Fruit fly (Drosophila melanogaster) whole organism, embryonic: ENCODE data around the gene St2.

ENCODE experiments used
- Adf1 ChIP-seq: fragments of 200-800 bp; sonication (Bioruptor generic); IDR thresholded peaks from 2 replicates; pipeline ENCODE4 v1.3.6; 2022; ENCODE audit warnings: missing biosample characterization, missing genetic modification characterization
- CG11085 ChIP-seq: fragments of 200-800 bp; sonication (Bioruptor generic); IDR thresholded peaks from 2 replicates; pipeline ENCODE4 v1.3.6; 2022; ENCODE audit warnings: missing biosample characterization, missing genetic modification characterization
- CG11093 ChIP-seq: fragments of 200-800 bp; sonication (Bioruptor generic); IDR thresholded peaks from 3 replicates; pipeline ENCODE4 v1.3.6; 2022; ENCODE audit warnings: missing biosample characterization, missing genetic modification characterization
- CG11456 ChIP-seq: fragments of 200-800 bp; sonication (Bioruptor generic); IDR thresholded peaks from 3 replicates; pipeline ENCODE4 v1.3.6; 2022; ENCODE audit warnings: missing biosample characterization, missing genetic modification characterization
- CG17361 ChIP-seq: fragments of 200-800 bp; sonication (Bioruptor generic); IDR thresholded peaks from 3 replicates; pipeline ENCODE4 v1.3.6; 2022; ENCODE audit warnings: missing biosample characterization, missing genetic modification characterization
- CG18011 ChIP-seq: fragments of 200-800 bp; sonication (Bioruptor generic); optimal IDR thresholded peaks from 2 replicates; lab custom pipeline; 2017; ENCODE audit warnings: missing biosample characterization, missing genetic modification characterization, mild to moderate bottlenecking, moderate library complexity, missing genotype
- CG18764 ChIP-seq: fragments of 200-800 bp; sonication (Bioruptor generic); optimal IDR thresholded peaks from 3 replicates; lab custom pipeline; 2016; ENCODE audit warnings: missing biosample characterization, missing genetic modification characterization
- CG30403 ChIP-seq: fragments of 200-800 bp; sonication (Bioruptor generic); optimal IDR thresholded peaks from 3 replicates; lab custom pipeline; 2016; ENCODE audit warnings: missing biosample characterization, missing genetic modification characterization
- CG31388 ChIP-seq: fragments of 200-800 bp; sonication (Bioruptor generic); optimal IDR thresholded peaks from 2 replicates; lab custom pipeline; 2016; ENCODE audit warnings: missing biosample characterization, missing genetic modification characterization
- CG3281 ChIP-seq: fragments of 200-800 bp; sonication (Bioruptor generic); optimal IDR thresholded peaks from 3 replicates; lab custom pipeline; 2017; ENCODE audit warnings: missing biosample characterization, mild to moderate bottlenecking, missing genetic modification characterization
- CG33213 ChIP-seq: fragments of 200-800 bp; sonication (Bioruptor generic); optimal IDR thresholded peaks from 3 replicates; lab custom pipeline; 2016; ENCODE audit warnings: missing biosample characterization, missing genetic modification characterization
- CG34422 ChIP-seq: fragments of 200-800 bp; sonication (Bioruptor generic); IDR thresholded peaks from 3 replicates; pipeline ENCODE4 v1.3.6; 2022; ENCODE audit warnings: missing biosample characterization, missing genetic modification characterization
- CG4282 ChIP-seq: fragments of 200-800 bp; sonication (Bioruptor generic); optimal IDR thresholded peaks from 2 replicates; lab custom pipeline; 2016; ENCODE audit warnings: missing biosample characterization, missing genetic modification characterization
- CG5180 ChIP-seq: fragments of 200-800 bp; sonication (Bioruptor generic); optimal IDR thresholded peaks from 3 replicates; lab custom pipeline; 2017; ENCODE audit warnings: missing biosample characterization, missing genetic modification characterization, mild to moderate bottlenecking, moderate library complexity, missing genetic modification reagents
- CG8924 ChIP-seq: fragments of 200-800 bp; optimal IDR thresholded peaks from 3 replicates; lab custom pipeline; 2019; ENCODE audit warnings: missing biosample characterization, mild to moderate bottlenecking, missing genetic modification characterization, moderate library complexity
- Dad ChIP-seq: fragments of 200-800 bp; sonication (Bioruptor generic); optimal IDR thresholded peaks from 3 replicates; lab custom pipeline; 2016; ENCODE audit warnings: missing biosample characterization, missing genetic modification characterization
- Dp ChIP-seq: fragments of 200-800 bp; sonication (Bioruptor generic); optimal IDR thresholded peaks from 2 replicates; lab custom pipeline; 2018; ENCODE audit warnings: missing biosample characterization, mild to moderate bottlenecking, missing genetic modification characterization, moderate library complexity
- Ets65A ChIP-seq: fragments of 200-800 bp; sonication (Bioruptor generic); peaks from one replicate; lab custom pipeline; 2016; ENCODE audit warnings: missing biosample characterization, missing genetic modification characterization
- Ets97D ChIP-seq: fragments of 200-800 bp; sonication (Bioruptor generic); optimal IDR thresholded peaks from 3 replicates; lab custom pipeline; 2016; ENCODE audit warnings: missing biosample characterization, missing genetic modification characterization
- Hey ChIP-seq: fragments of 200-800 bp; sonication (Bioruptor generic); optimal IDR thresholded peaks from 3 replicates; lab custom pipeline; 2018; ENCODE audit warnings: missing biosample characterization, mild to moderate bottlenecking, missing genetic modification characterization
- Nf-YB ChIP-seq: fragments of 200-800 bp; sonication (Bioruptor generic); optimal IDR thresholded peaks from 3 replicates; lab custom pipeline; 2019; ENCODE audit warnings: missing biosample characterization, mild to moderate bottlenecking, missing genetic modification characterization, moderate library complexity
- Oli ChIP-seq: fragments of 200-800 bp; sonication (Bioruptor generic); optimal IDR thresholded peaks from 2 replicates; lab custom pipeline; 2018; ENCODE audit warnings: missing biosample characterization, mild to moderate bottlenecking, missing genetic modification characterization, moderate library complexity
- Pdp1 ChIP-seq, 2 experiments: fragments of 200-800 bp; sonication (Bioruptor generic); optimal IDR thresholded peaks; 3 replicates each; lab custom pipeline; 2016; ENCODE audit warnings: missing biosample characterization in 2 of 2, missing genetic modification characterization in 2 of 2, mild to moderate bottlenecking in 1 of 2, moderate library complexity in 1 of 2
- Poxn ChIP-seq: fragments of 200-800 bp; sonication (Bioruptor generic); IDR thresholded peaks from 2 replicates; pipeline ENCODE4 v1.3.6; 2022; ENCODE audit warnings: missing biosample characterization, missing genetic modification characterization
- Sox102F ChIP-seq: fragments of 200-800 bp; sonication (Bioruptor generic); optimal IDR thresholded peaks from 2 replicates; lab custom pipeline; 2018; ENCODE audit warnings: missing biosample characterization, mild to moderate bottlenecking, missing genetic modification characterization, moderate library complexity
- Sry-δ ChIP-seq: fragments of 200-800 bp; sonication (Bioruptor generic); optimal IDR thresholded peaks from 2 replicates; lab custom pipeline; 2016; ENCODE audit warnings: missing biosample characterization, missing genetic modification characterization
- TFAM ChIP-seq: fragments of 200-800 bp; sonication (Bioruptor generic); optimal IDR thresholded peaks from 2 replicates; lab custom pipeline; 2017; ENCODE audit warnings: missing biosample characterization, missing genetic modification characterization, inconsistent platforms
- Trl ChIP-seq, 3 experiments: fragments of >200 bp in 2 of 3; fragments of 200-800 bp in 1 of 3; sonication (Bioruptor generic) in 1 of 3; optimal IDR thresholded peaks; 2 replicates in 1 of 3; 3 replicates in 2 of 3; lab custom pipeline; 2016 to 2017; ENCODE audit warnings: missing biosample characterization in 1 of 3, missing genetic modification characterization in 1 of 3
- abd-A ChIP-seq: fragments of 200-800 bp; sonication (Bioruptor generic); optimal IDR thresholded peaks from 3 replicates; lab custom pipeline; 2019; ENCODE audit warnings: missing biosample characterization, mild to moderate bottlenecking, missing genetic modification characterization, moderate library complexity
- ara ChIP-seq: fragments of 200-800 bp; sonication (Bioruptor generic); IDR thresholded peaks from 2 replicates; pipeline ENCODE4 v1.3.6; 2022; ENCODE audit warnings: missing biosample characterization, missing genetic modification characterization
- bab2 ChIP-seq: fragments of 200-800 bp; sonication (Bioruptor generic); optimal IDR thresholded peaks from 2 replicates; lab custom pipeline; 2016; ENCODE audit warnings: missing biosample characterization, missing genetic modification characterization
- bowl ChIP-seq: fragments of 200-800 bp; sonication (Bioruptor generic); IDR thresholded peaks from 2 replicates; pipeline ENCODE4 v1.3.6; 2022; ENCODE audit warnings: missing biosample characterization, missing genetic modification characterization
- croc ChIP-seq: fragments of 200-800 bp; sonication (Bioruptor generic); conservative IDR thresholded peaks from 3 replicates; pipeline ENCODE4 v1.3.6; 2022; ENCODE audit warnings: missing biosample characterization, missing genetic modification characterization
- disco-r ChIP-seq: fragments of 200-800 bp; sonication (Bioruptor generic); optimal IDR thresholded peaks from 2 replicates; lab custom pipeline; 2016; ENCODE audit warnings: missing biosample characterization, missing genetic modification characterization
- fru ChIP-seq: fragments of >200 bp; optimal IDR thresholded peaks from 2 replicates; lab custom pipeline; 2017
- gce ChIP-seq: fragments of 200-800 bp; sonication (Bioruptor generic); IDR thresholded peaks from 3 replicates; pipeline ENCODE4 v1.3.6; 2022; ENCODE audit warnings: missing biosample characterization, missing genetic modification characterization
- grau ChIP-seq: fragments of 200-800 bp; optimal IDR thresholded peaks from 3 replicates; lab custom pipeline; 2019; ENCODE audit warnings: missing biosample characterization, mild to moderate bottlenecking, missing genetic modification characterization, moderate library complexity
- gro ChIP-seq: fragments of 200-800 bp; sonication (Bioruptor generic); optimal IDR thresholded peaks from 2 replicates; lab custom pipeline; 2016; ENCODE audit warnings: missing biosample characterization, missing genetic modification characterization
- kah ChIP-seq: fragments of 200-800 bp; sonication (Bioruptor generic); optimal IDR thresholded peaks from 2 replicates; lab custom pipeline; 2018; ENCODE audit warnings: missing biosample characterization, mild to moderate bottlenecking, missing genetic modification characterization
- lmd ChIP-seq: fragments of 200-800 bp; sonication (Bioruptor generic); IDR thresholded peaks from 2 replicates; pipeline ENCODE4 v1.3.6; 2022; ENCODE audit warnings: missing biosample characterization, missing genetic modification characterization
- lola ChIP-seq, 3 experiments: fragments of >200 bp in 2 of 3; fragments of 200-800 bp in 1 of 3; sonication (Bioruptor generic) in 1 of 3; optimal IDR thresholded peaks; 2 replicates each; lab custom pipeline; 2017 to 2019; ENCODE audit warnings: missing biosample characterization in 3 of 3, missing genetic modification characterization in 3 of 3, mild to moderate bottlenecking in 1 of 3, moderate library complexity in 1 of 3
- mirr ChIP-seq: fragments of 200-800 bp; sonication (Bioruptor generic); optimal IDR thresholded peaks from 3 replicates; lab custom pipeline; 2018; ENCODE audit warnings: missing biosample characterization, mild to moderate bottlenecking, missing genetic modification characterization
- pita ChIP-seq: fragments of 200-800 bp; sonication (Bioruptor generic); optimal IDR thresholded peaks from 2 replicates; lab custom pipeline; 2017; ENCODE audit warnings: missing biosample characterization, mild to moderate bottlenecking, missing genetic modification characterization
- prd ChIP-seq, 3 experiments: fragments of >200 bp in 2 of 3; fragments of 200-800 bp in 1 of 3; sonication (Bioruptor generic) in 1 of 3; optimal IDR thresholded peaks in 2 of 3; IDR thresholded peaks in 1 of 3; 2 replicates in 2 of 3; 3 replicates in 1 of 3; pipeline versions ENCODE4 v1.3.6 to Lab custom; 2017 to 2022; ENCODE audit warnings: missing biosample characterization in 1 of 3, missing genetic modification characterization in 1 of 3
- psq ChIP-seq: fragments of 200-800 bp; sonication (Bioruptor generic); optimal IDR thresholded peaks from 2 replicates; lab custom pipeline; 2017; ENCODE audit warnings: missing biosample characterization, missing genetic modification characterization
- slou ChIP-seq: fragments of 200-800 bp; sonication (Bioruptor generic); optimal IDR thresholded peaks from 3 replicates; lab custom pipeline; 2016; ENCODE audit warnings: missing biosample characterization, missing genetic modification characterization
- so ChIP-seq: fragments of 200-800 bp; sonication (Bioruptor generic); IDR thresholded peaks from 3 replicates; pipeline ENCODE4 v1.3.6; 2022; ENCODE audit warnings: missing biosample characterization, missing genetic modification characterization
- unpg ChIP-seq: fragments of 200-800 bp; sonication (Bioruptor generic); optimal IDR thresholded peaks from 3 replicates; lab custom pipeline; 2018; ENCODE audit warnings: missing biosample characterization, mild to moderate bottlenecking, missing genetic modification characterization, moderate library complexity
- wdn ChIP-seq: fragments of 200-800 bp; sonication (Bioruptor generic); IDR thresholded peaks from 2 replicates; pipeline ENCODE4 v1.3.6; 2022; ENCODE audit warnings: missing biosample characterization, missing genetic modification characterization

Gene St2

dm6 chr3R:9246879-9247621, 4.6 kb upstream of the St2 start (continued):
- TF ChIP-seq mirr (GFP tag; lab: Kevin White, UChicago) (no peak), Dp (no peak), Nf-YB (GFP tag; lab: Kevin White, UChicago) (peak; percentile 50), ara (GFP tag; lab: Robert Waterston, UW) (peak; percentile 65), psq (GFP tag; lab: Kevin White, UChicago) (peak; percentile 45), pita (GFP tag; lab: Kevin White, UChicago) (no peak), bab2 (peak; percentile 38), CG33213 (GFP tag; lab: Kevin White, UChicago) (no peak), Trl (optimal IDR thresholded peaks at IDR 0.05; lab: Kevin White, UChicago) (peak; percentile 22 to 64), Trl (GFP tag; optimal IDR thresholded peaks at IDR 0.05; lab: Kevin White, UChicago) (peak; percentile 43), gro (GFP tag; lab: Kevin White, UChicago) (no peak), prd (optimal IDR thresholded peaks at IDR 0.05; lab: Kevin White, UChicago) (no peak), prd (GFP tag; IDR thresholded peaks at IDR 0.05; lab: Robert Waterston, UW) (peak; percentile 73), CG5180 (GFP tag; lab: Kevin White, UChicago) (peak; percentile 96), wdn (GFP tag; lab: Robert Waterston, UW) (no peak), slou (no peak), CG11093 (GFP tag; lab: Robert Waterston, UW) (peak; percentile 45; the same call in 1 of the 3 replicates), Pdp1 (GFP tag; optimal IDR thresholded peaks at IDR 0.05; lab: Kevin White, UChicago) (peak; percentile 54 to 56), Ets97D (GFP tag; lab: Kevin White, UChicago) (no peak), CG3281 (GFP tag; lab: Kevin White, UChicago) (no peak), abd-A (tag; lab: Kevin White, UChicago) (no peak), gce (GFP tag; lab: Robert Waterston, UW) (no peak), CG18764 (no peak), CG31388 (no peak), CG11085 (GFP tag; lab: Robert Waterston, UW) (no peak), CG17361 (GFP tag; lab: Robert Waterston, UW) (peak; percentile 76; the same call in 2 of the 3 replicates), CG11456 (GFP tag; lab: Robert Waterston, UW) (no peak), Poxn (no peak), disco-r (GFP tag; lab: Kevin White, UChicago) (no peak), CG18011 (GFP tag; lab: Kevin White, UChicago) (no peak), Sox102F (GFP tag; lab: Kevin White, UChicago) (peak; percentile 74), grau (peak; percentile 64), TFAM (no peak), CG30403 (GFP tag; lab: Kevin White, UChicago) (peak; percentile 65), unpg (GFP tag; lab: Kevin White, UChicago) (peak; percentile 76), CG4282 (GFP tag; lab: Kevin White, UChicago) (no peak), Oli (peak; percentile 73), CG8924 (tag; lab: Kevin White, UChicago) (peak; percentile 78), lola (GFP tag; optimal IDR thresholded peaks at IDR 0.05; lab: Kevin White, UChicago) (peak in 1 of 3 experiments; percentile 81), Ets65A (GFP tag; lab: Kevin White, UChicago) (no peak), Dad (GFP tag; lab: Kevin White, UChicago) (peak; percentile 31), lmd (GFP tag; lab: Robert Waterston, UW) (0 out of 2 replicates have a peak, but pooled peaks have one; percentile 6), Sry-δ (GFP tag; lab: Kevin White, UChicago) (no peak), kah (no peak), croc (GFP tag; lab: Robert Waterston, UW) (peak; percentile 57; the same call in 2 of the 3 replicates), Adf1 (no peak), fru (lab: Kevin White, UChicago) (no peak), CG34422 (GFP tag; lab: Robert Waterston, UW) (no peak), bowl (GFP tag; lab: Robert Waterston, UW) (no peak), Hey (tag; lab: Kevin White, UChicago) (no peak), so (no peak)
